Worm (Caenorhabditis elegans): ENCODE results near the gene gbb-2.

gbb-2 gene

ce11 chrIV:4445711-4446290, 60.7 kb downstream of the gbb-2 start, which contains the start of the genes wapl-1 and htz-1 (continued):
- TF ChIP-seq pqm-1 (tag; optimal IDR thresholded peaks at IDR 0.05), result no peak
- TF ChIP-seq unc-62 (GFP tag; optimal IDR thresholded peaks at IDR 0.05), result no peak
- peak; percentile 86 for TF ChIP-seq blmp-1 (tag; optimal IDR thresholded peaks at IDR 0.05)
- peak; percentile 96 for TF ChIP-seq lin-15B (tag; optimal IDR thresholded peaks at IDR 0.05)
- peak; percentile 81 for TF ChIP-seq sup-37 (GFP tag; optimal IDR thresholded peaks at IDR 0.05)
- peak; percentile 98 for TF ChIP-seq xbp-1 (tag; optimal IDR thresholded peaks at IDR 0.05)
- TF ChIP-seq skn-1 (tag; optimal IDR thresholded peaks at IDR 0.05), result peak; percentile 97
- TF ChIP-seq efl-3 (GFP tag; optimal IDR thresholded peaks at IDR 0.05), result peak; percentile 44
- TF ChIP-seq mep-1 (tag; optimal IDR thresholded peaks at IDR 0.05), result peak; percentile 97
- TF ChIP-seq nhr-85 (tag), result peak; percentile 99
- peak; percentile 96 for TF ChIP-seq nhr-20 (tag; optimal IDR thresholded peaks at IDR 0.05)
- TF ChIP-seq ztf-11 (tag; optimal IDR thresholded peaks at IDR 0.05), result peak in 1 of 2 experiments; percentile 93
- TF ChIP-seq mdl-1 (tag; optimal IDR thresholded peaks at IDR 0.05), result peak in 1 of 2 experiments; percentile 94
- TF ChIP-seq nhr-12 (tag; optimal IDR thresholded peaks at IDR 0.05), result no peak
- no peak for TF ChIP-seq nhr-76 (tag; optimal IDR thresholded peaks at IDR 0.05)
- peak; percentile 91 for TF ChIP-seq mef-2 (tag; optimal IDR thresholded peaks at IDR 0.05)
- peak; percentile 90 for TF ChIP-seq egl-13 (tag; optimal IDR thresholded peaks at IDR 0.05)
- peak; percentile 91 for TF ChIP-seq ztf-4 (tag; optimal IDR thresholded peaks at IDR 0.05)
- TF ChIP-seq hlh-4 (tag; optimal IDR thresholded peaks at IDR 0.05), result no peak
- peak; percentile 97 for TF ChIP-seq swsn-7 (tag; optimal IDR thresholded peaks at IDR 0.05)
- peak; percentile 84 for TF ChIP-seq lir-3 (tag; optimal IDR thresholded peaks at IDR 0.05; ENCODE audit: poor library complexity)
- peak; percentile 94 for TF ChIP-seq grh-1 (GFP tag; IDR thresholded peaks at IDR 0.05)
- peak; percentile 97 for TF ChIP-seq lin-14 (GFP tag; optimal IDR thresholded peaks at IDR 0.05)
- TF ChIP-seq ama-1 (optimal IDR thresholded peaks at IDR 0.05), result peak; percentile 71
- peak; percentile 99 for TF ChIP-seq unc-130 (tag; optimal IDR thresholded peaks at IDR 0.05)
- TF ChIP-seq ceh-82 (tag; optimal IDR thresholded peaks at IDR 0.05), result peak; percentile 97 to 98 (median 97)
- peak; percentile 95 to 96 (median 96) for TF ChIP-seq dpl-1 (GFP tag; optimal IDR thresholded peaks at IDR 0.05)
- peak; percentile 95 for TF ChIP-seq jun-1 (tag; optimal IDR thresholded peaks at IDR 0.05)
- no peak for TF ChIP-seq alr-1 (tag; optimal IDR thresholded peaks at IDR 0.05; ENCODE audit: borderline replicate concordance)
- TF ChIP-seq lin-35 (GFP tag; optimal IDR thresholded peaks at IDR 0.05), result peak; percentile 96 to 98
- TF ChIP-seq lin-39 (tag; optimal IDR thresholded peaks at IDR 0.05), result peak; percentile 84
- peak; percentile 88 for TF ChIP-seq vab-15 (tag; optimal IDR thresholded peaks at IDR 0.05)
- TF ChIP-seq ces-1 (GFP tag; optimal IDR thresholded peaks at IDR 0.05), result no peak
- TF ChIP-seq nhr-77 (tag; optimal IDR thresholded peaks at IDR 0.05), result peak; percentile 92
- TF ChIP-seq aly-2 (tag; optimal IDR thresholded peaks at IDR 0.05), result peak; percentile 34
- TF ChIP-seq pax-3 (tag; optimal IDR thresholded peaks at IDR 0.05), result peak; percentile 95
- TF ChIP-seq nhr-11 (tag; optimal IDR thresholded peaks at IDR 0.05), result peak; percentile 86
- no peak for TF ChIP-seq ceh-63 (GFP tag; optimal IDR thresholded peaks at IDR 0.05)
- peak; percentile 87 for TF ChIP-seq hpl-2 (GFP tag; optimal IDR thresholded peaks at IDR 0.05)
- TF ChIP-seq F16B12.6 (tag; optimal IDR thresholded peaks at IDR 0.05), result peak; percentile 71
- no peak for TF ChIP-seq C34B4.2 (tag; optimal IDR thresholded peaks at IDR 0.05)
- TF ChIP-seq nhr-47 (tag; optimal IDR thresholded peaks at IDR 0.05), result peak; percentile 98
- peak; percentile 92 for TF ChIP-seq fkh-10 (GFP tag; optimal IDR thresholded peaks at IDR 0.05)

ce11 chrIV:4441077-4441476, 65.5 kb downstream of the gbb-2 start, which contains the start of gene fbxb-75:
Gene fbxb-75, minus strand, starts transcription at chrIV:4441177.
- TF ChIP-seq snpc-4 (tag; optimal IDR thresholded peaks at IDR 0.05), result no peak
- TF ChIP-seq ceh-88 (GFP tag; IDR thresholded peaks at IDR 0.05), result no peak
- no peak for TF ChIP-seq egl-27 (tag; optimal IDR thresholded peaks at IDR 0.05)
- no peak for TF ChIP-seq jun-1 (tag; optimal IDR thresholded peaks at IDR 0.05)
- no peak for TF ChIP-seq hpl-2 (GFP tag; optimal IDR thresholded peaks at IDR 0.05)
- TF ChIP-seq unc-86 (tag; optimal IDR thresholded peaks at IDR 0.05), result no peak
- TF ChIP-seq hlh-17 (GFP tag; optimal IDR thresholded peaks at IDR 0.05; ENCODE audit: borderline replicate concordance), result no peak
- no peak for TF ChIP-seq grh-1 (GFP tag; IDR thresholded peaks at IDR 0.05)
- TF ChIP-seq unc-62 (GFP tag; optimal IDR thresholded peaks at IDR 0.05), result no peak
